Worm (Caenorhabditis elegans): ENCODE data around the gene mob-4.

Gene mob-4

DNA sequence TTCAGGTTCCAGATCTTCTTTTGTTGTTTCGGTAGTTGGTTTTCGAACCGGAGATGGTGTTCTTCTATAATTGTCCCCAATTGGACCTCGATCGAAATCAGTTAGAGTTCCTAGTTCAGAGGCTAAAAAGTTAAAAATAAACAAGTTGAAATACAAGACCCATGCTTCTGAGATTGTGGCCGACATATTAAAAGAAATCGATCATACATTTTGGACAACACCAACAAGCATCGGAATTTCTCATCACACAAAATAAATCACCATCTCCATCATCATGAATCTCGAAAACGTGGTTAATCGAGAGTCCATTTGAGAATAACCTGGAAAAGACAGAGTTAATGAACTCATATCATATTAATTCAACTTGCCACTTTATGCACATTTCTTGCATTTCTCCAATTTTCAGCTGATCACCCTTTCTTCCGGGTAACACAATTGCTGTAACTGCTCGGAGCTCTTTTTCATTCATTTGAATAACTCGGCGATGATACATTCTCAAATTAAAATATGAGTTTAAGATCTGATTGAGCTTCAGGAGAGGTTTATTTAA lies 46.9 kb downstream of the mob-4 start, which contains the start of the genes mps-4 and F09G8.10:
mps-4 (minus strand) TSS at position 101 of the 550 bp plus-strand sequence.
F09G8.10 (minus strand) TSS at position 500 of the 550 bp plus-strand sequence.
- TF ChIP-seq ets-7 (tag; optimal IDR thresholded peaks at IDR 0.05) (no peak), ceh-13 (GFP tag; optimal IDR thresholded peaks at IDR 0.05) (no peak), scrt-1 (GFP tag; IDR thresholded peaks at IDR 0.05) (no peak), tbx-11 (GFP tag; IDR thresholded peaks at IDR 0.05) (no peak)

DNA sequence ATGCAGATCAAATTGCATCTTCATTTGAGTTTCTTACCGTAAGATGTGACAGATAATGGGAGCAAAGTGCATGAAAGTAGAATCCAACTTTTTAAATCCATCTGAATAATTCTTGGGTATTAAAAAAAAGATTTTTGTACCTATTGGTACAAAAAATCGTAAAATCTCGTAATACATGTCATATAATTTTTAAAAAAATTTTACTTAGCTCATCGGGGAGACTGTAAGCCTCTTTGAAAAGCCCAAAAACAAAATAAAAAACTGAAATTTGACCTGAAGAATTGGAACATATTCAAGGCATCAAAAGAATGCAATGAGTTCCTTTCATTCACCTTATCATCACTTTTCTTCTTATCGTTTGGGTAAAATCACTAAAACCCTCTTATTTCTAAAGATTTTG lies 51.0 kb downstream of the mob-4 start, which contains the start of gene clec-160:
clec-160 (minus strand) TSS at position 101 of the 400 bp plus-strand sequence.
- no peak for TF ChIP-seq hmbx-1 (tag; optimal IDR thresholded peaks at IDR 0.05)
- TF ChIP-seq ets-7 (tag; optimal IDR thresholded peaks at IDR 0.05): no peak
- TF ChIP-seq scrt-1 (GFP tag; IDR thresholded peaks at IDR 0.05): no peak
- TF ChIP-seq B0310.2 (tag; optimal IDR thresholded peaks at IDR 0.05): no peak
- TF ChIP-seq hmg-4 (GFP tag; optimal IDR thresholded peaks at IDR 0.05): no peak
- no peak for TF ChIP-seq hnd-1 (tag; optimal IDR thresholded peaks at IDR 0.05)
- TF ChIP-seq ama-1 (optimal IDR thresholded peaks at IDR 0.05): no peak
- no peak for TF ChIP-seq tbx-37 (GFP tag; conservative IDR thresholded peaks at IDR 0.05)
- no peak for TF ChIP-seq flt-1 (GFP tag; IDR thresholded peaks at IDR 0.05)
- TF ChIP-seq sea-1 (GFP tag; conservative IDR thresholded peaks at IDR 0.05): no peak
- TF ChIP-seq F13C5.2 (tag; optimal IDR thresholded peaks at IDR 0.05): no peak
